Fruit fly (Drosophila melanogaster) Kc167 (cell line): Measurements from ENCODE around the gene CheB38a.

Source experiments
- Myc ChIP-seq: fragments of >200 bp; optimal IDR thresholded peaks from 2 replicates; lab custom pipeline; 2017; ENCODE audit warnings: missing external identifiers
- Sin3A ChIP-seq: fragments of >200 bp; optimal IDR thresholded peaks from 2 replicates; lab custom pipeline; 2018; ENCODE audit warnings: missing external identifiers
- h ChIP-seq: fragments of >200 bp; optimal IDR thresholded peaks from 3 replicates; lab custom pipeline; 2018; ENCODE audit warnings: missing external identifiers
- insv ChIP-seq: fragments of >200 bp; optimal IDR thresholded peaks from 3 replicates; lab custom pipeline; 2018; ENCODE audit warnings: missing external identifiers
- psq ChIP-seq: fragments of >200 bp; optimal IDR thresholded peaks from 2 replicates; lab custom pipeline; 2017; ENCODE audit warnings: missing external identifiers
- ttk ChIP-seq: sonication (Bioruptor generic); optimal IDR thresholded peaks from 2 replicates; lab custom pipeline; 2017; ENCODE audit warnings: missing external identifiers

dm6 chr2L:20797515-20797847 is 20.9 kb downstream of the CheB38a start, which contains the start of gene CG9328:
- no peak for TF ChIP-seq psq (lab: Kevin White, UChicago)
- no peak for TF ChIP-seq h (lab: Kevin White, UChicago)
- TF ChIP-seq Myc (lab: Kevin White, UChicago): no peak
- no peak for TF ChIP-seq Sin3A (lab: Kevin White, UChicago)
- no peak for TF ChIP-seq ttk
- no peak for TF ChIP-seq insv (lab: Kevin White, UChicago)
